Fruit fly (Drosophila melanogaster): ENCODE data around the gene ssp2.

Gene ssp2

dm6 chr3L:13957212-13957668, 7.8 kb upstream of the ssp2 start (continued):
- TF ChIP-seq Ravus (GFP tag; IDR thresholded peaks at IDR 0.05) (no peak), CG18599 (GFP tag; optimal IDR thresholded peaks at IDR 0.05) (peak; percentile 67), CTCF (GFP tag; optimal IDR thresholded peaks at IDR 0.05) (peak; percentile 0), YL-1 (GFP tag; optimal IDR thresholded peaks at IDR 0.05) (peak; percentile 4), onecut (GFP tag; IDR thresholded peaks at IDR 0.05) (no peak; the same call in none of the 2 replicates), CG14965 (GFP tag; optimal IDR thresholded peaks at IDR 0.05; ENCODE audit: borderline replicate concordance) (no peak), Oli (tag; optimal IDR thresholded peaks at IDR 0.05) (peak; percentile 83), mam (GFP tag; optimal IDR thresholded peaks at IDR 0.05) (no peak), CG14441 (GFP tag; IDR thresholded peaks at IDR 0.05) (no peak), CG6813 (GFP tag; optimal IDR thresholded peaks at IDR 0.05) (peak; percentile 48), CG10366 (GFP tag; IDR thresholded peaks at IDR 0.05) (peak; percentile 51), Nf-YB (GFP tag; optimal IDR thresholded peaks at IDR 0.05) (peak; percentile 61), CG7271 (tag; optimal IDR thresholded peaks at IDR 0.05) (peak; percentile 6), sug (tag; optimal IDR thresholded peaks at IDR 0.05) (no peak), dan (GFP tag; IDR thresholded peaks at IDR 0.05) (no peak), aop (GFP tag; IDR thresholded peaks at IDR 0.05) (no peak), CG4707 (GFP tag; optimal IDR thresholded peaks at IDR 0.05) (no peak), Hr51 (GFP tag; optimal IDR thresholded peaks at IDR 0.05) (peak in 1 of 2 experiments; percentile 86), CG1792 (GFP tag; optimal IDR thresholded peaks at IDR 0.05) (no peak), CG6654 (GFP tag; optimal IDR thresholded peaks at IDR 0.05) (peak; percentile 47), mld (GFP tag; IDR thresholded peaks at IDR 0.05; ENCODE audit: partially characterized antibody) (no peak), sqz (GFP tag; optimal IDR thresholded peaks at IDR 0.05) (peak; percentile 48), lov (optimal IDR thresholded peaks at IDR 0.05) (no peak), lov (GFP tag; IDR thresholded peaks at IDR 0.05) (no peak), Camta (GFP tag; optimal IDR thresholded peaks at IDR 0.05) (peak; percentile 49), CG9609 (GFP tag; optimal IDR thresholded peaks at IDR 0.05) (peak; percentile 37), Optix (GFP tag; IDR thresholded peaks at IDR 0.05) (no peak), ci (GFP tag; IDR thresholded peaks at IDR 0.05) (no peak), Lhr (GFP tag; optimal IDR thresholded peaks at IDR 0.05) (peak; percentile 1), Nf-YA (GFP tag; IDR thresholded peaks at IDR 0.05) (no peak), slou (GFP tag; optimal IDR thresholded peaks at IDR 0.05) (peak; percentile 3), Poxn (GFP tag; IDR thresholded peaks at IDR 0.05) (no peak), CG12219 (GFP tag; optimal IDR thresholded peaks at IDR 0.05) (no peak), Med (GFP tag) (peak; percentile 73), CG11723 (GFP tag; optimal IDR thresholded peaks at IDR 0.05) (peak; percentile 55), HmgZ (tag; optimal IDR thresholded peaks at IDR 0.05) (no peak), CG12236 (GFP tag; optimal IDR thresholded peaks at IDR 0.05) (no peak), pros (GFP tag; optimal IDR thresholded peaks at IDR 0.05) (no peak), her (GFP tag; optimal IDR thresholded peaks at IDR 0.05) (no peak), CG2202 (tag; optimal IDR thresholded peaks at IDR 0.05) (peak; percentile 36), psq (GFP tag; optimal IDR thresholded peaks at IDR 0.05) (peak; percentile 45), amos (GFP tag; IDR thresholded peaks at IDR 0.05; ENCODE audit: partially characterized antibody) (no peak), Mrtf (GFP tag; IDR thresholded peaks at IDR 0.05) (no peak), nom (GFP tag; optimal IDR thresholded peaks at IDR 0.05) (no peak), bbx (GFP tag; IDR thresholded peaks at IDR 0.05; ENCODE audit: partially characterized antibody) (no peak), Dfd (GFP tag; optimal IDR thresholded peaks at IDR 0.05) (no peak), NC2α (GFP tag; optimal IDR thresholded peaks at IDR 0.05) (peak; percentile 18), Myb (GFP tag; optimal IDR thresholded peaks at IDR 0.05) (no peak), CG30431 (GFP tag; optimal IDR thresholded peaks at IDR 0.05) (peak; percentile 56), CG33213 (GFP tag; optimal IDR thresholded peaks at IDR 0.05) (no peak), Bdp1 (GFP tag; optimal IDR thresholded peaks at IDR 0.05) (no peak), Ets97D (GFP tag; optimal IDR thresholded peaks at IDR 0.05) (no peak)
